Fruit fly (Drosophila melanogaster) whole organism, embryonic: Measurements from ENCODE around the gene Coa8.

ENCODE experiments used
- Atf-2 ChIP-seq: fragments of 200-800 bp; sonication (Bioruptor generic); optimal IDR thresholded peaks from 2 replicates; lab custom pipeline; 2016; ENCODE audit warnings: missing biosample characterization, missing genetic modification characterization
- Bteb2 ChIP-seq: fragments of 200-800 bp; sonication (Bioruptor generic); optimal IDR thresholded peaks from 2 replicates; lab custom pipeline; 2016; ENCODE audit warnings: missing biosample characterization, missing genetic modification characterization
- CG10209 ChIP-seq: fragments of 200-800 bp; sonication (Bioruptor generic); optimal IDR thresholded peaks from 3 replicates; lab custom pipeline; 2017; ENCODE audit warnings: missing biosample characterization, mild to moderate bottlenecking, missing genetic modification characterization, missing genetic modification reagents
- CG10321 ChIP-seq: fragments of 200-800 bp; sonication (Bioruptor generic); IDR thresholded peaks from 2 replicates; pipeline ENCODE4 v1.3.6; 2022; ENCODE audit warnings: missing biosample characterization, missing genetic modification characterization
- CG12236 ChIP-seq: fragments of 200-800 bp; sonication (Bioruptor generic); optimal IDR thresholded peaks from 2 replicates; lab custom pipeline; 2016; ENCODE audit warnings: missing biosample characterization, missing genetic modification characterization
- CG1233 ChIP-seq: fragments of 200-800 bp; sonication (Bioruptor generic); optimal IDR thresholded peaks from 4 replicates; lab custom pipeline; 2018; ENCODE audit warnings: missing biosample characterization, mild to moderate bottlenecking, missing genetic modification characterization
- CG15011 ChIP-seq: fragments of 200-800 bp; sonication (Bioruptor generic); optimal IDR thresholded peaks from 3 replicates; lab custom pipeline; 2018; ENCODE audit warnings: missing biosample characterization, mild to moderate bottlenecking, missing genetic modification characterization
- CG17385 ChIP-seq: fragments of 200-800 bp; sonication (Bioruptor generic); optimal IDR thresholded peaks from 3 replicates; lab custom pipeline; 2018; ENCODE audit warnings: missing biosample characterization, mild to moderate bottlenecking, missing genetic modification characterization
- CG2889 ChIP-seq: fragments of 200-800 bp; sonication (Bioruptor generic); IDR thresholded peaks from 3 replicates; pipeline ENCODE4 v1.3.6; 2022; ENCODE audit warnings: missing biosample characterization, missing genetic modification characterization
- CG32532 ChIP-seq: fragments of 200-800 bp; sonication (Bioruptor generic); IDR thresholded peaks from 2 replicates; pipeline ENCODE4 v1.3.6; 2022; ENCODE audit warnings: missing biosample characterization, missing genetic modification characterization
- CG3847 ChIP-seq: fragments of 200-800 bp; sonication (Bioruptor generic); IDR thresholded peaks from 2 replicates; pipeline ENCODE4 v1.3.6; 2022; ENCODE audit warnings: missing biosample characterization, missing genetic modification characterization
- CG43689 ChIP-seq: fragments of 200-800 bp; sonication (Bioruptor generic); IDR thresholded peaks from 2 replicates; pipeline ENCODE4 v1.3.6; 2022; ENCODE audit warnings: missing biosample characterization, missing genetic modification characterization
- CG5180 ChIP-seq: fragments of 200-800 bp; sonication (Bioruptor generic); optimal IDR thresholded peaks from 3 replicates; lab custom pipeline; 2017; ENCODE audit warnings: missing biosample characterization, missing genetic modification characterization, mild to moderate bottlenecking, moderate library complexity, missing genetic modification reagents
- CG7271 ChIP-seq: fragments of 200-800 bp; sonication (Bioruptor generic); optimal IDR thresholded peaks from 2 replicates; lab custom pipeline; 2018; ENCODE audit warnings: missing biosample characterization, mild to moderate bottlenecking, missing genetic modification characterization, moderate library complexity
- CG7357 ChIP-seq: fragments of 200-800 bp; sonication (Bioruptor generic); IDR thresholded peaks from 3 replicates; pipeline ENCODE4 v1.3.6; 2022; ENCODE audit warnings: missing biosample characterization, missing genetic modification characterization
- CG7745 ChIP-seq: fragments of 200-800 bp; sonication (Bioruptor generic); optimal IDR thresholded peaks from 2 replicates; lab custom pipeline; 2018; ENCODE audit warnings: missing biosample characterization, mild to moderate bottlenecking, missing genetic modification characterization, moderate library complexity
- CG7987 ChIP-seq: fragments of 200-800 bp; sonication (Bioruptor generic); optimal IDR thresholded peaks from 2 replicates; lab custom pipeline; 2018; ENCODE audit warnings: missing biosample characterization, mild to moderate bottlenecking, missing genetic modification characterization, moderate library complexity
- CrebB ChIP-seq: fragments of 200-800 bp; sonication (Bioruptor generic); optimal IDR thresholded peaks from 3 replicates; lab custom pipeline; 2018; ENCODE audit warnings: missing biosample characterization, mild to moderate bottlenecking, missing genetic modification characterization
- D19A ChIP-seq: fragments of 200-800 bp; optimal IDR thresholded peaks from 3 replicates; lab custom pipeline; 2019; ENCODE audit warnings: missing biosample characterization, mild to moderate bottlenecking, missing genetic modification characterization, moderate library complexity
- Fer3 ChIP-seq: fragments of 200-800 bp; sonication (Bioruptor generic); optimal IDR thresholded peaks from 2 replicates; lab custom pipeline; 2018; ENCODE audit warnings: missing biosample characterization, mild to moderate bottlenecking, missing genetic modification characterization, moderate library complexity
- Gsc ChIP-seq: fragments of 200-800 bp; sonication (Bioruptor generic); IDR thresholded peaks from 2 replicates; pipeline ENCODE4 v1.3.6; 2022; ENCODE audit warnings: missing biosample characterization, missing genetic modification characterization
- H15 ChIP-seq: fragments of 200-800 bp; sonication (Bioruptor generic); IDR thresholded peaks from 3 replicates; pipeline ENCODE4 v1.3.6; 2022; ENCODE audit warnings: missing biosample characterization, missing genetic modification characterization
- Hr3 ChIP-seq: fragments of 200-800 bp; sonication (Bioruptor generic); optimal IDR thresholded peaks from 3 replicates; lab custom pipeline; 2016; ENCODE audit warnings: missing biosample characterization, missing genetic modification characterization
- Lim3 ChIP-seq: fragments of 200-800 bp; sonication (Bioruptor generic); IDR thresholded peaks from 2 replicates; pipeline ENCODE4 v1.3.6; 2022; ENCODE audit warnings: missing biosample characterization, missing genetic modification characterization
- NK7.1 ChIP-seq: fragments of 200-800 bp; sonication (Bioruptor generic); optimal IDR thresholded peaks from 3 replicates; lab custom pipeline; 2016; ENCODE audit warnings: missing biosample characterization, missing genetic modification characterization
- Opbp ChIP-seq: fragments of 200-800 bp; sonication (Bioruptor generic); IDR thresholded peaks from 3 replicates; pipeline ENCODE4 v1.3.6; 2022; ENCODE audit warnings: missing biosample characterization, missing genetic modification characterization; ENCODE audit not compliant: partially characterized antibody
- Pdp1 ChIP-seq, 2 experiments: fragments of 200-800 bp; sonication (Bioruptor generic); optimal IDR thresholded peaks; 3 replicates each; lab custom pipeline; 2016; ENCODE audit warnings: missing biosample characterization in 2 of 2, missing genetic modification characterization in 2 of 2, mild to moderate bottlenecking in 1 of 2, moderate library complexity in 1 of 2
- Xbp1 ChIP-seq: fragments of 200-800 bp; sonication (Bioruptor generic); optimal IDR thresholded peaks from 3 replicates; lab custom pipeline; 2016; ENCODE audit warnings: missing biosample characterization, mild to moderate bottlenecking, missing genetic modification characterization
- abd-A ChIP-seq: fragments of 200-800 bp; sonication (Bioruptor generic); optimal IDR thresholded peaks from 3 replicates; lab custom pipeline; 2019; ENCODE audit warnings: missing biosample characterization, mild to moderate bottlenecking, missing genetic modification characterization, moderate library complexity
- chif ChIP-seq, 2 experiments: fragments of 200-800 bp; sonication (Bioruptor generic); optimal IDR thresholded peaks; 3 replicates each; lab custom pipeline; 2016; ENCODE audit warnings: missing biosample characterization in 2 of 2, missing genetic modification characterization in 2 of 2
- ci ChIP-seq: fragments of 200-800 bp; sonication (Bioruptor generic); IDR thresholded peaks from 3 replicates; pipeline ENCODE4 v1.3.6; 2022; ENCODE audit warnings: missing biosample characterization, missing genetic modification characterization
- crc ChIP-seq: fragments of 200-800 bp; sonication (Bioruptor generic); optimal IDR thresholded peaks from 2 replicates; lab custom pipeline; 2016; ENCODE audit warnings: missing biosample characterization, missing genetic modification characterization
- hth ChIP-seq: fragments of >200 bp; optimal IDR thresholded peaks from 2 replicates; lab custom pipeline; 2017; ENCODE audit warnings: inconsistent platforms
- inv ChIP-seq: fragments of 200-800 bp; sonication (Bioruptor generic); IDR thresholded peaks from 2 replicates; pipeline ENCODE4 v1.3.6; 2022; ENCODE audit warnings: missing biosample characterization, missing genetic modification characterization; ENCODE audit not compliant: partially characterized antibody
- lilli ChIP-seq: fragments of 200-800 bp; sonication (Bioruptor generic); optimal IDR thresholded peaks from 3 replicates; lab custom pipeline; 2016; ENCODE audit warnings: missing biosample characterization, missing genetic modification characterization
- lmd ChIP-seq: fragments of 200-800 bp; sonication (Bioruptor generic); IDR thresholded peaks from 2 replicates; pipeline ENCODE4 v1.3.6; 2022; ENCODE audit warnings: missing biosample characterization, missing genetic modification characterization
- nerfin-2 ChIP-seq: fragments of 200-800 bp; sonication (Bioruptor generic); IDR thresholded peaks from 2 replicates; pipeline ENCODE4 v1.3.6; 2022; ENCODE audit warnings: missing biosample characterization, missing genetic modification characterization; ENCODE audit not compliant: partially characterized antibody
- p53 ChIP-seq: fragments of 200-800 bp; sonication (Bioruptor generic); optimal IDR thresholded peaks from 2 replicates; lab custom pipeline; 2016; ENCODE audit warnings: missing biosample characterization, missing genetic modification characterization
- pan ChIP-seq, 4 experiments: fragments of >200 bp in 3 of 4; fragments of 200-800 bp in 1 of 4; sonication (Bioruptor generic) in 1 of 4; optimal IDR thresholded peaks in 3 of 4; IDR thresholded peaks in 1 of 4; 2 replicates each; pipeline versions ENCODE4 v1.3.6 to Lab custom; 2017 to 2022; ENCODE audit warnings: missing biosample characterization in 2 of 4, missing genetic modification characterization in 2 of 4, mixed read lengths in 1 of 4
- pb ChIP-seq: fragments of 200-800 bp; sonication (Bioruptor generic); optimal IDR thresholded peaks from 3 replicates; lab custom pipeline; 2016; ENCODE audit warnings: missing biosample characterization, missing genetic modification characterization
- phol ChIP-seq: fragments of 200-800 bp; sonication (Bioruptor generic); optimal IDR thresholded peaks from 3 replicates; lab custom pipeline; 2018; ENCODE audit warnings: missing biosample characterization, mild to moderate bottlenecking, missing genetic modification characterization, moderate library complexity
- pnt ChIP-seq: fragments of 200-800 bp; sonication (Bioruptor generic); optimal IDR thresholded peaks from 3 replicates; lab custom pipeline; 2016; ENCODE audit warnings: missing biosample characterization, missing genetic modification characterization
- row ChIP-seq: fragments of 200-800 bp; sonication (Bioruptor generic); IDR thresholded peaks from 3 replicates; pipeline ENCODE4 v1.3.6; 2022; ENCODE audit warnings: missing biosample characterization, missing genetic modification characterization
- sens ChIP-seq: fragments of 200-800 bp; sonication (Bioruptor generic); peaks from one replicate; lab custom pipeline; 2016; ENCODE audit warnings: missing biosample characterization, missing genetic modification characterization
- sisA ChIP-seq: fragments of 200-800 bp; sonication (Bioruptor generic); IDR thresholded peaks from 2 replicates; pipeline ENCODE4 v1.3.6; 2022; ENCODE audit warnings: missing biosample characterization, missing genetic modification characterization
- sob ChIP-seq: fragments of 200-800 bp; sonication (Bioruptor generic); IDR thresholded peaks from 2 replicates; pipeline ENCODE4 v1.3.6; 2022; ENCODE audit warnings: missing biosample characterization, missing genetic modification characterization
- ssp ChIP-seq: fragments of 200-800 bp; sonication (Bioruptor generic); IDR thresholded peaks from 2 replicates; pipeline ENCODE4 v1.3.6; 2022; ENCODE audit warnings: missing biosample characterization, missing genetic modification characterization
- tin ChIP-seq: fragments of 200-800 bp; sonication (Bioruptor generic); optimal IDR thresholded peaks from 3 replicates; lab custom pipeline; 2016; ENCODE audit warnings: missing biosample characterization, missing genetic modification characterization
- twi ChIP-seq: fragments of 200-800 bp; optimal IDR thresholded peaks from 2 replicates; lab custom pipeline; 2019; ENCODE audit warnings: missing biosample characterization, mild to moderate bottlenecking, missing genetic modification characterization, moderate library complexity
- vvl ChIP-seq: fragments of 200-800 bp; sonication (Bioruptor generic); IDR thresholded peaks from 2 replicates; pipeline ENCODE4 v1.3.6; 2022; ENCODE audit warnings: missing biosample characterization, missing genetic modification characterization

Gene Coa8

DNA sequence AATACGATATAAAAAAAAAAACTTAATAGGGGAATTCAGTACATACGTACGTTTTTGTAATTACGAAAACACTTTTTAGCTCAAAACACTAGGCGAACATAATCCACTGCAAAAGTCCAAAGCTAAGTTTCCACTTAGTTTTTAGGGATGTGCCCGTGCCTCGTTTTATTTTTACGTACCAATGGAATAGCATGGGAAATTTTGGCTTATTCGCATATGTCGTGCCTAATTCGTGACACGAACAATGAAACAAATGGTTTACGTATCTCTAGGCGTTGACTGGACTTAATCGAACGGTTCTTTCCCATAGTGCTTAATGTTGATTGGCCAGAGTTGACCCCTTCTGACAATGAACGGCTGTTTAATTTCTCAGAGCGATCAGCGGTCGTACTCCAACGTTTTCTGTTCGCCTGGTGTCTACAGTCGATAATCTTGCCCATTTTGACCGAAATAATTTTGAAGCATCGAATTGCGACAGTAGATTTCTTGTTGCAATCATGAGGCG is 424 bp upstream of the Coa8 start, which contains the start of gene CG14818 (continued):
- TF ChIP-seq Pdp1 (GFP tag; optimal IDR thresholded peaks at IDR 0.05; lab: Kevin White, UChicago) (peak; percentile 36 to 63), CG32532 (GFP tag; lab: Robert Waterston, UW) (peak; percentile 55; the same call in 1 of the 2 replicates), row (peak; percentile 93), CG17385 (GFP tag; lab: Kevin White, UChicago) (peak; percentile 53), inv (GFP tag; lab: Robert Waterston, UW) (peak; percentile 81), NK7.1 (GFP tag; lab: Kevin White, UChicago) (peak; percentile 27), CG1233 (peak; percentile 38), Hr3 (GFP tag; lab: Kevin White, UChicago) (peak; percentile 20), hth (lab: Kevin White, UChicago) (no peak), Bteb2 (GFP tag; lab: Kevin White, UChicago) (peak; percentile 22), chif (GFP tag; optimal IDR thresholded peaks at IDR 0.05; lab: Kevin White, UChicago) (peak; percentile 30 to 56), crc (GFP tag; lab: Kevin White, UChicago) (peak; percentile 50), Atf-2 (peak; percentile 53), CG7987 (GFP tag; lab: Kevin White, UChicago) (no peak), CG7745 (no peak), CG7357 (peak; percentile 64; the same call in 2 of the 3 replicates), CG12236 (GFP tag; lab: Kevin White, UChicago) (peak; percentile 39), lilli (GFP tag; lab: Kevin White, UChicago) (peak; percentile 72), pb (GFP tag; lab: Kevin White, UChicago) (peak; percentile 7), CG2889 (GFP tag; lab: Robert Waterston, UW) (no peak), Fer3 (tag; lab: Kevin White, UChicago) (peak; percentile 70), abd-A (tag; lab: Kevin White, UChicago) (no peak), vvl (GFP tag; lab: Robert Waterston, UW) (peak; percentile 74), sens (GFP tag; lab: Kevin White, UChicago) (peak; percentile 88), Lim3 (GFP tag; lab: Robert Waterston, UW) (no peak), CG43689 (GFP tag; lab: Robert Waterston, UW) (0 out of 2 replicates have a peak, but pooled peaks have one; percentile 22), CG5180 (GFP tag; lab: Kevin White, UChicago) (no peak), H15 (no peak; the same call in 2 of the 3 replicates), p53 (GFP tag; lab: Kevin White, UChicago) (no peak), Gsc (GFP tag; lab: Robert Waterston, UW) (no peak), CG15011 (no peak), CG10209 (peak; percentile 56), ci (GFP tag; lab: Robert Waterston, UW) (peak; percentile 81), CG10321 (GFP tag; lab: Robert Waterston, UW) (0 out of 2 replicates have a peak, but pooled peaks have one; percentile 15), tin (GFP tag; lab: Kevin White, UChicago) (peak; percentile 49), lmd (GFP tag; lab: Robert Waterston, UW) (peak; percentile 72), sob (GFP tag; lab: Robert Waterston, UW) (peak; percentile 75), CrebB (tag; lab: Kevin White, UChicago) (no peak), pan (optimal IDR thresholded peaks at IDR 0.05; lab: Kevin White, UChicago) (no peak), pan (GFP tag; optimal IDR thresholded peaks at IDR 0.05 in 1 of 2, IDR thresholded peaks at IDR 0.05 in 1 of 2) (peak in 1 of 2 experiments; percentile 73), Opbp (GFP tag; lab: Robert Waterston, UW) (peak; percentile 79), CG3847 (GFP tag; lab: Robert Waterston, UW) (peak; percentile 58), twi (no peak), CG7271 (tag; lab: Kevin White, UChicago) (no peak), D19A (tag; lab: Kevin White, UChicago) (peak; percentile 0), pnt (GFP tag; lab: Kevin White, UChicago) (peak; percentile 56), phol (tag; lab: Kevin White, UChicago) (peak; percentile 63), Xbp1 (GFP tag; lab: Kevin White, UChicago) (peak; percentile 61), nerfin-2 (GFP tag; lab: Robert Waterston, UW) (peak; percentile 55), ssp (GFP tag; lab: Robert Waterston, UW) (peak; percentile 65), sisA (GFP tag; lab: Robert Waterston, UW) (peak; percentile 52)
